Fruit fly (Drosophila melanogaster): Measurements from ENCODE around the gene RpS15Aa.
A peak's percentile ranks its signal among the peaks of the same experiment; 100 is the strongest.

The RpS15Aa gene

DNA sequence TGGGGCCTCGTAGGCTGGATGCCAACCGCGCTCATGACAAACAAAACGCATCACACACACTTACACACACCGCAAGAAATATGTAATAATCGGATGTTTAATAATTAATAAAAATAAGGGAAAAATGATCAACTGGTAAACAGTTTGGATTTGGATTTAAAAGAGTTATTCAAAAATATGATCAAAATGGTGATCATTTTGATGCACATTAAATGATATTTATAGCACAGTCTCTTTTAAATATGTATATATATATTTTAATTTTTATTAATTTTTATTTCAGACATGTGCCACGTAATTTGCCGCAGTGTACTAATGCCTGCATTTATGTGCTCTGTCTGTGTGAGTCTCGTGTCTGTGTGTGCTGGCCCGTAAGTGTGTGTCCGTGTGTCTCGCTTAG lies 7.8 kb upstream of the RpS15Aa start (continued):
- TF ChIP-seq dsx (GFP tag; optimal IDR thresholded peaks at IDR 0.05; ENCODE audit: poor library complexity, severe bottlenecking) (peak; percentile 55), CG3032 (tag; optimal IDR thresholded peaks at IDR 0.05) (peak; percentile 61), CG6808 (GFP tag; optimal IDR thresholded peaks at IDR 0.05) (peak; percentile 43), CG1621 (tag; optimal IDR thresholded peaks at IDR 0.05) (no peak), spab (GFP tag; optimal IDR thresholded peaks at IDR 0.05) (peak; percentile 31)

- TF ChIP-seq fkh (GFP tag; optimal IDR thresholded peaks at IDR 0.05) (peak; percentile 28), Eip78C (GFP tag) (peak; percentile 11), spab (GFP tag; optimal IDR thresholded peaks at IDR 0.05) (no peak)
Measured at dm6 chrX:13338113-13338512, 608 bp upstream of the RpS15Aa start, which contains the start of gene CG15747. Gene CG15747, plus strand, starts transcription at chrX:13338318.

dm6 chrX:13334434-13335146 lies 2.9 kb downstream of the RpS15Aa start:
- TF ChIP-seq acj6 (GFP tag; optimal IDR thresholded peaks at IDR 0.05) (no peak), Sox14 (GFP tag; optimal IDR thresholded peaks at IDR 0.05) (peak; percentile 33), esn (GFP tag; optimal IDR thresholded peaks at IDR 0.05) (peak; percentile 48), CG3919 (GFP tag; optimal IDR thresholded peaks at IDR 0.05) (peak; percentile 59), CG3032 (tag; optimal IDR thresholded peaks at IDR 0.05) (peak; percentile 6), CG9139 (GFP tag; optimal IDR thresholded peaks at IDR 0.05) (no peak), CG34406 (GFP tag; optimal IDR thresholded peaks at IDR 0.05) (no peak), net (GFP tag; optimal IDR thresholded peaks at IDR 0.05) (no peak), CG7368 (GFP tag; optimal IDR thresholded peaks at IDR 0.05) (no peak), lz (GFP tag; optimal IDR thresholded peaks at IDR 0.05) (peak; percentile 40), Smox (GFP tag; optimal IDR thresholded peaks at IDR 0.05) (peak; percentile 2), Met (GFP tag; optimal IDR thresholded peaks at IDR 0.05) (no peak), Eip78C (GFP tag) (peak; percentile 39), fd85E (GFP tag; optimal IDR thresholded peaks at IDR 0.05) (no peak), CG11762 (GFP tag; optimal IDR thresholded peaks at IDR 0.05; ENCODE audit: insufficient read depth) (no peak), Lpt (GFP tag; optimal IDR thresholded peaks at IDR 0.05) (no peak), eg (GFP tag; IDR thresholded peaks at IDR 0.05) (no peak), CG31627 (GFP tag; optimal IDR thresholded peaks at IDR 0.05) (peak; percentile 35), Eip93F (GFP tag; optimal IDR thresholded peaks at IDR 0.05) (no peak), topi (GFP tag; optimal IDR thresholded peaks at IDR 0.05) (peak; percentile 29), CG8319 (GFP tag; optimal IDR thresholded peaks at IDR 0.05) (no peak), ss (GFP tag; optimal IDR thresholded peaks at IDR 0.05) (no peak), cyc (GFP tag; optimal IDR thresholded peaks at IDR 0.05) (peak; percentile 45), CG15336 (GFP tag; IDR thresholded peaks at IDR 0.05) (peak; percentile 24; the same call in 1 of the 2 replicates), CG10631 (GFP tag; optimal IDR thresholded peaks at IDR 0.05) (peak; percentile 18), achi (GFP tag; optimal IDR thresholded peaks at IDR 0.05) (no peak), svp (GFP tag) (no peak), CG10669 (GFP tag; optimal IDR thresholded peaks at IDR 0.05) (no peak), CG6792 (GFP tag; optimal IDR thresholded peaks at IDR 0.05) (no peak), CG8632 (GFP tag; optimal IDR thresholded peaks at IDR 0.05) (no peak)

DNA sequence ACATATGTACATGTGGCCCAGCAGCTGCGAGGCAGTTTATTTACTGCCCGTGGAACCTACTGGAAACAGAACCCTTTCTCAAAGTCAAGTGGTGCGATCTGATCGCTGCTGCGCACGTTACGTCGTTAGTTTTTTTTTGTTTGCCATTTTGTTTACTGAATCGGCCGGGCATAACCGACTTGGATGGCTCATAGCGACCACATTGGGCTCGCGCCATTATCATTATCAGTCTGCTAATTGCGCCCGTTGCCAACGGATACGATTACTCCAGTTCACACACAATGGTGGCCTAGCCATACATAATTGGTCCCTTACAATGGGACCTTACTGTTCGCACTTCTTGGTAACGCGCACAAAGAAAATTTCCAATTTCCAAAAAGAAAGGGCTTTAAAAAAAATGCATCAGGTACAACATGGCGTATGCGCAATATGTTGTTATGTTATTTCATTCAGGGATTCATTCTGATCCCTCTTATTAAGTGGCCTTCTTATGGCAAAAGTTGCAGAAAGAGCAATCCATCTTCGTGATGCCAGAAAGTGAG lies 4.7 kb downstream of the RpS15Aa start:
- TF ChIP-seq CG6854 (GFP tag; optimal IDR thresholded peaks at IDR 0.05), result no peak
- peak; percentile 22 for TF ChIP-seq Sox102F (GFP tag; optimal IDR thresholded peaks at IDR 0.05)
- TF ChIP-seq ss (GFP tag; optimal IDR thresholded peaks at IDR 0.05), result peak; percentile 23 to 35
- TF ChIP-seq CG31627 (GFP tag; optimal IDR thresholded peaks at IDR 0.05), result peak; percentile 46
- peak; percentile 35 for TF ChIP-seq net (GFP tag; optimal IDR thresholded peaks at IDR 0.05)
- TF ChIP-seq Eip75B (GFP tag; optimal IDR thresholded peaks at IDR 0.05), result peak; percentile 52
- TF ChIP-seq CG34406 (GFP tag; optimal IDR thresholded peaks at IDR 0.05), result no peak
- TF ChIP-seq Hr38 (GFP tag; optimal IDR thresholded peaks at IDR 0.05), result no peak
- no peak for TF ChIP-seq CG16779 (tag; optimal IDR thresholded peaks at IDR 0.05)
- TF ChIP-seq CG6792 (GFP tag; optimal IDR thresholded peaks at IDR 0.05), result peak; percentile 28
- TF ChIP-seq dsx (GFP tag; optimal IDR thresholded peaks at IDR 0.05; ENCODE audit: poor library complexity, severe bottlenecking), result peak; percentile 26
- peak; percentile 48 for TF ChIP-seq Met (GFP tag; optimal IDR thresholded peaks at IDR 0.05)
- TF ChIP-seq Eip93F (GFP tag; optimal IDR thresholded peaks at IDR 0.05), result no peak
- TF ChIP-seq Gug (GFP tag; IDR thresholded peaks at IDR 0.05), result 0 out of 2 replicates have a peak, but pooled peaks have one; percentile 17
- TF ChIP-seq CG15336 (GFP tag; IDR thresholded peaks at IDR 0.05), result no peak
- TF ChIP-seq Ets96B (tag; optimal IDR thresholded peaks at IDR 0.05), result peak; percentile 15
- TF ChIP-seq lz (GFP tag; optimal IDR thresholded peaks at IDR 0.05), result peak; percentile 42
- peak; percentile 46 for TF ChIP-seq topi (GFP tag; optimal IDR thresholded peaks at IDR 0.05)
- TF ChIP-seq spab (GFP tag; optimal IDR thresholded peaks at IDR 0.05), result peak; percentile 0
- TF ChIP-seq CG6163 (GFP tag; IDR thresholded peaks at IDR 0.05), result peak; percentile 29; the same call in 1 of the 3 replicates
- TF ChIP-seq dac (GFP tag; optimal IDR thresholded peaks at IDR 0.05), result peak; percentile 25
